Fruit fly (Drosophila melanogaster): ENCODE results near the gene lmgA.
A peak's percentile ranks its signal among the peaks of the same experiment; 100 is the strongest.

The lmgA gene

DNA sequence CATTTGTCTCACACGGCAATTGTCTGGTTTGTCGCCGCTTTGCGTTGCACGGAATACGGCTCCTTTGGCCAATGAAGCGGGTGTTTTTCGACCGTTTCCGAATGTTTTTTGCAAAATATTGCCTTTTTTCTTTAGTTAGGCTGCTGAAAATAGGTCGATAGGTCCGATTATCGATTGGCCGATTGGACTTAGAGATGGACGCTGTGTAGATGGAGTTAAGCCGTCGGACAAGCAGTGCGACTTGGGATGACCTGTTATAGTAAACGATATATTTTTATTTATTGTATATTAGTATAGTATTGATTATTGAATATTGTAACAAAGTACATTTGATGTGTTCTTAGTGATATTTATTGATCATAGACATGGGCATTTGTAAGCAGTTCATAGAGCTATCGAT, at the start of gene lmgA, which contains the start of gene lmgB:
lmgA (minus strand) TSS at position 301 of the 400 bp plus-strand sequence.
lmgB (minus strand) TSS at position 301 of the 400 bp plus-strand sequence.
- no peak for TF ChIP-seq psq (GFP tag; optimal IDR thresholded peaks at IDR 0.05)
- TF ChIP-seq N (GFP tag; optimal IDR thresholded peaks at IDR 0.05): no peak
- TF ChIP-seq usp (GFP tag; optimal IDR thresholded peaks at IDR 0.05): no peak
- TF ChIP-seq sv (GFP tag; optimal IDR thresholded peaks at IDR 0.05): peak; percentile 22
- no peak for TF ChIP-seq CrebA (GFP tag; optimal IDR thresholded peaks at IDR 0.05; ENCODE audit: borderline replicate concordance)
- TF ChIP-seq OdsH (GFP tag; optimal IDR thresholded peaks at IDR 0.05): peak; percentile 31
- no peak for TF ChIP-seq Jra (GFP tag; optimal IDR thresholded peaks at IDR 0.05)
- peak; percentile 51 for TF ChIP-seq Hnf4 (GFP tag; optimal IDR thresholded peaks at IDR 0.05)
- TF ChIP-seq h (GFP tag; optimal IDR thresholded peaks at IDR 0.05): peak; percentile 42
- TF ChIP-seq Dfd (GFP tag; optimal IDR thresholded peaks at IDR 0.05): no peak
- no peak for TF ChIP-seq GATAd (GFP tag; optimal IDR thresholded peaks at IDR 0.05)
- TF ChIP-seq HLH106 (tag; optimal IDR thresholded peaks at IDR 0.05): peak; percentile 14
- no peak for TF ChIP-seq lola (GFP tag; optimal IDR thresholded peaks at IDR 0.05)
- TF ChIP-seq CG32264 (GFP tag; optimal IDR thresholded peaks at IDR 0.05): no peak
- TF ChIP-seq brk (GFP tag; optimal IDR thresholded peaks at IDR 0.05): no peak
- no peak for TF ChIP-seq Rel (GFP tag; optimal IDR thresholded peaks at IDR 0.05)
- TF ChIP-seq Rel (tag; optimal IDR thresholded peaks at IDR 0.05): no peak
- peak; percentile 63 for TF ChIP-seq jim (GFP tag; optimal IDR thresholded peaks at IDR 0.05)
- TF ChIP-seq sage (GFP tag; optimal IDR thresholded peaks at IDR 0.05): peak; percentile 27
- no peak for TF ChIP-seq ey (GFP tag; optimal IDR thresholded peaks at IDR 0.05)
- TF ChIP-seq Sp1 (GFP tag; optimal IDR thresholded peaks at IDR 0.05): no peak
- no peak for TF ChIP-seq br (GFP tag; optimal IDR thresholded peaks at IDR 0.05)
- no peak for TF ChIP-seq Myc (optimal IDR thresholded peaks at IDR 0.05)
- TF ChIP-seq Abd-B (GFP tag; optimal IDR thresholded peaks at IDR 0.05): no peak
- TF ChIP-seq woc (GFP tag; optimal IDR thresholded peaks at IDR 0.05): no peak
- no peak for TF ChIP-seq pan (optimal IDR thresholded peaks at IDR 0.05)
- no peak for TF ChIP-seq Vsx2 (GFP tag; optimal IDR thresholded peaks at IDR 0.05; ENCODE audit: partially characterized antibody)
- TF ChIP-seq Hr78 (GFP tag; optimal IDR thresholded peaks at IDR 0.05): no peak
- TF ChIP-seq Hr83 (GFP tag; optimal IDR thresholded peaks at IDR 0.05; ENCODE audit: poor library complexity, severe bottlenecking): peak; percentile 73
- TF ChIP-seq dmrt93B (GFP tag; optimal IDR thresholded peaks at IDR 0.05): no peak
- TF ChIP-seq Dif (GFP tag; optimal IDR thresholded peaks at IDR 0.05; ENCODE audit: partially characterized antibody): no peak
- TF ChIP-seq dl (GFP tag; optimal IDR thresholded peaks at IDR 0.05; ENCODE audit: insufficient read depth in 1 of 2, partially characterized antibody in 2 of 2): no peak
- peak; percentile 7 for TF ChIP-seq fru (GFP tag; optimal IDR thresholded peaks at IDR 0.05)
- no peak for TF ChIP-seq CG9705 (GFP tag; optimal IDR thresholded peaks at IDR 0.05)
- no peak for TF ChIP-seq dsf (GFP tag; optimal IDR thresholded peaks at IDR 0.05; ENCODE audit: borderline replicate concordance)
- TF ChIP-seq rgr (GFP tag; optimal IDR thresholded peaks at IDR 0.05): peak; percentile 59
- TF ChIP-seq foxo (GFP tag; optimal IDR thresholded peaks at IDR 0.05): peak in 1 of 2 experiments; percentile 68
- no peak for TF ChIP-seq tai (GFP tag; optimal IDR thresholded peaks at IDR 0.05)

DNA sequence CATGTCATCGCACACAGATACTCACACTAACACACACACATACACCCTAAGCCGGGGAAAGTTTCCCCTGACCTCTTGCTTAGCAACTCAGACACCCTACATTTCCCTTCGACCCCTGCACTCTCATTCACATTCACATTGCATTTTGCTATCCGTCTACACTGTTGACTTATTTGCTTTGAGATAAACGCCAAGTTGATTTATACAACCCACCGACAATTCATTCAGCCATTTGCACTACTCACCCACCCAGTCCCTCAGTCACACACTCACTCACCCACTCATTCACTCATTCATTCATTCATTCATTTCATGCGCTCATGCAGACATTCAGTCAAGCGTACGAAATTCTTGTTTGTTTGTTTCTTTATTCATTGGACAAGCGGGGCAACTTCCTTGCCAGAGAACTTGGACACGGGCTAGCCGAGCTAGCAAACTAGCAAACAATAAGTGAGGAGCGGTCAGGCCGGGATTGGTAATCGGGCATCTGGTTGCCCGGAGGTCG, 48.1 kb upstream of the lmgA start:
- TF ChIP-seq brk (GFP tag; optimal IDR thresholded peaks at IDR 0.05) (no peak), rgr (GFP tag; optimal IDR thresholded peaks at IDR 0.05) (no peak), OdsH (GFP tag; optimal IDR thresholded peaks at IDR 0.05) (no peak), lola (GFP tag; optimal IDR thresholded peaks at IDR 0.05) (no peak), br (GFP tag; optimal IDR thresholded peaks at IDR 0.05) (no peak), Hnf4 (GFP tag; optimal IDR thresholded peaks at IDR 0.05) (no peak), CG9705 (GFP tag; optimal IDR thresholded peaks at IDR 0.05) (no peak), Sp1 (GFP tag; optimal IDR thresholded peaks at IDR 0.05) (no peak), Jra (GFP tag; optimal IDR thresholded peaks at IDR 0.05) (no peak), dmrt93B (GFP tag; optimal IDR thresholded peaks at IDR 0.05) (no peak), dsf (GFP tag; optimal IDR thresholded peaks at IDR 0.05; ENCODE audit: borderline replicate concordance) (no peak), psq (GFP tag; optimal IDR thresholded peaks at IDR 0.05) (no peak)

DNA sequence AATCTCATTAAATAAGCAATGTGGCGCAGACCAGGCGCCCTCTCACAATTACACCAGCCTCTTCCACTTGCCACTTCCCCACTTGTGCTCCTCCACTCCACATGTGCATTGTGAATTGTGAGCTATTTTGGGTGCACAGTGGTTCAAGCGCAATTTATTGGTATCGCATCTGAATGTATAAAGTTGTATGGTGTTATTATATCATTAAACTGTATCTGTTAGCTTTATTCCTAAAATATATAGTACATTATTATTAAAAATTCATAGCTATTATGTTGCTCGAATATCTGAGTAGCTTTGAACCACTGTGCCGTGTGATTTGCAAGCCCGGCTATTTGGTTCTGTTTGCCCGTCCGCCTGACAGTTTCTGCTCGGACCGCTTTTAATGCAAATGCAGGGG, 46.5 kb upstream of the lmgA start:
- TF ChIP-seq ey (GFP tag; optimal IDR thresholded peaks at IDR 0.05) (peak; percentile 79), N (GFP tag; optimal IDR thresholded peaks at IDR 0.05) (no peak), OdsH (GFP tag; optimal IDR thresholded peaks at IDR 0.05) (peak; percentile 88), Dif (GFP tag; optimal IDR thresholded peaks at IDR 0.05; ENCODE audit: partially characterized antibody) (no peak), h (GFP tag; optimal IDR thresholded peaks at IDR 0.05) (peak; percentile 89), Sp1 (GFP tag; optimal IDR thresholded peaks at IDR 0.05) (peak; percentile 81), HLH106 (tag; optimal IDR thresholded peaks at IDR 0.05) (peak; percentile 79), jim (GFP tag; optimal IDR thresholded peaks at IDR 0.05) (no peak), CG32264 (GFP tag; optimal IDR thresholded peaks at IDR 0.05) (peak; percentile 38), woc (GFP tag; optimal IDR thresholded peaks at IDR 0.05) (peak; percentile 21), Mio (GFP tag; optimal IDR thresholded peaks at IDR 0.05) (no peak), Hnf4 (GFP tag; optimal IDR thresholded peaks at IDR 0.05) (peak; percentile 77), dmrt93B (GFP tag; optimal IDR thresholded peaks at IDR 0.05) (peak; percentile 65), CrebA (GFP tag; optimal IDR thresholded peaks at IDR 0.05; ENCODE audit: borderline replicate concordance) (no peak), fru (GFP tag; optimal IDR thresholded peaks at IDR 0.05) (peak; percentile 78), CG9705 (GFP tag; optimal IDR thresholded peaks at IDR 0.05) (peak; percentile 34), tai (GFP tag; optimal IDR thresholded peaks at IDR 0.05) (peak; percentile 59), Jra (GFP tag; optimal IDR thresholded peaks at IDR 0.05) (peak; percentile 54), psq (GFP tag; optimal IDR thresholded peaks at IDR 0.05) (peak; percentile 78), brk (GFP tag; optimal IDR thresholded peaks at IDR 0.05) (peak; percentile 80), foxo (GFP tag; optimal IDR thresholded peaks at IDR 0.05) (peak in 1 of 2 experiments; percentile 92), GATAd (GFP tag; optimal IDR thresholded peaks at IDR 0.05) (no peak), rgr (GFP tag; optimal IDR thresholded peaks at IDR 0.05) (peak; percentile 88), pan (optimal IDR thresholded peaks at IDR 0.05) (no peak), Rel (GFP tag; optimal IDR thresholded peaks at IDR 0.05) (peak; percentile 72), Rel (tag; optimal IDR thresholded peaks at IDR 0.05) (peak; percentile 30), br (GFP tag; optimal IDR thresholded peaks at IDR 0.05) (peak; percentile 73), dsf (GFP tag; optimal IDR thresholded peaks at IDR 0.05; ENCODE audit: borderline replicate concordance) (peak; percentile 33), Abd-B (GFP tag; optimal IDR thresholded peaks at IDR 0.05) (no peak), sage (GFP tag; optimal IDR thresholded peaks at IDR 0.05) (peak; percentile 72), Vsx2 (GFP tag; optimal IDR thresholded peaks at IDR 0.05; ENCODE audit: partially characterized antibody) (no peak), sv (GFP tag; optimal IDR thresholded peaks at IDR 0.05) (peak; percentile 72)

Data from whole organism, wandering third instar larva.